Fruit fly (Drosophila melanogaster): ENCODE results near the gene CG3769.

The CG3769 gene

dm6 chr2L:9388013-9388605 is 47.1 kb upstream of the CG3769 start (continued):
- TF ChIP-seq bcd (GFP tag; optimal IDR thresholded peaks at IDR 0.05) (peak; percentile 82), org-1 (GFP tag; optimal IDR thresholded peaks at IDR 0.05) (peak; percentile 68), br (optimal IDR thresholded peaks at IDR 0.05) (no peak), CG6272 (GFP tag; IDR thresholded peaks at IDR 0.05) (peak; percentile 56), ab (GFP tag; optimal IDR thresholded peaks at IDR 0.05) (no peak), CG16863 (GFP tag; optimal IDR thresholded peaks at IDR 0.05) (peak; percentile 23), CG8478 (optimal IDR thresholded peaks at IDR 0.05) (no peak), gro (GFP tag; optimal IDR thresholded peaks at IDR 0.05) (peak; percentile 84), mam (GFP tag; optimal IDR thresholded peaks at IDR 0.05) (peak; percentile 88), CG18764 (GFP tag; optimal IDR thresholded peaks at IDR 0.05) (peak; percentile 14), C15 (GFP tag; IDR thresholded peaks at IDR 0.05) (peak; percentile 50; the same call in 1 of the 3 replicates), Antp (GFP tag; optimal IDR thresholded peaks at IDR 0.05) (peak; percentile 83), Rx (GFP tag; IDR thresholded peaks at IDR 0.05) (no peak), CG10321 (GFP tag; IDR thresholded peaks at IDR 0.05) (no peak), CG1647 (GFP tag; optimal IDR thresholded peaks at IDR 0.05) (peak; percentile 53), Mrtf (GFP tag; IDR thresholded peaks at IDR 0.05) (peak; percentile 59; the same call in 1 of the 3 replicates), CG2120 (GFP tag; optimal IDR thresholded peaks at IDR 0.05) (peak; percentile 94), sqz (GFP tag; optimal IDR thresholded peaks at IDR 0.05) (no peak), CG17802 (tag; optimal IDR thresholded peaks at IDR 0.05) (peak; percentile 13), grau (tag; optimal IDR thresholded peaks at IDR 0.05) (peak; percentile 72), lbe (GFP tag; optimal IDR thresholded peaks at IDR 0.05) (peak; percentile 63), B-H2 (GFP tag; optimal IDR thresholded peaks at IDR 0.05) (peak; percentile 8), fd64A (GFP tag; optimal IDR thresholded peaks at IDR 0.05) (no peak), CG15696 (tag; optimal IDR thresholded peaks at IDR 0.05) (peak; percentile 14), CG16813 (GFP tag; IDR thresholded peaks at IDR 0.05; ENCODE audit: partially characterized antibody) (no peak), da (GFP tag; optimal IDR thresholded peaks at IDR 0.05) (peak; percentile 45), CG14441 (GFP tag; IDR thresholded peaks at IDR 0.05) (peak; percentile 75), CG4707 (GFP tag; optimal IDR thresholded peaks at IDR 0.05) (no peak), Oli (tag; optimal IDR thresholded peaks at IDR 0.05) (peak; percentile 68), h (optimal IDR thresholded peaks at IDR 0.05) (no peak), NC2α (GFP tag; optimal IDR thresholded peaks at IDR 0.05) (no peak), CG7839 (tag; optimal IDR thresholded peaks at IDR 0.05) (peak; percentile 81), exex (tag; optimal IDR thresholded peaks at IDR 0.05) (no peak), sr (GFP tag; IDR thresholded peaks at IDR 0.05) (no peak), CG13624 (GFP tag; optimal IDR thresholded peaks at IDR 0.05) (peak; percentile 82), CG4820 (GFP tag; optimal IDR thresholded peaks at IDR 0.05) (peak; percentile 22), ara (GFP tag; IDR thresholded peaks at IDR 0.05) (0 out of 2 replicates have a peak, but pooled peaks have one; percentile 16), ftz-f1 (GFP tag; optimal IDR thresholded peaks at IDR 0.05) (peak; percentile 51), scrt (GFP tag; optimal IDR thresholded peaks at IDR 0.05) (peak; percentile 41), row (GFP tag; IDR thresholded peaks at IDR 0.05) (peak; percentile 76), Ada2b (GFP tag; IDR thresholded peaks at IDR 0.05) (peak; percentile 75), Meics (GFP tag; optimal IDR thresholded peaks at IDR 0.05) (peak; percentile 82), CG8388 (GFP tag; optimal IDR thresholded peaks at IDR 0.05) (no peak), H15 (GFP tag; IDR thresholded peaks at IDR 0.05) (peak; percentile 49; the same call in 1 of the 3 replicates), CG8944 (GFP tag; optimal IDR thresholded peaks at IDR 0.05) (peak; percentile 61), CG10959 (GFP tag; IDR thresholded peaks at IDR 0.05) (no peak), CG34376 (GFP tag; optimal IDR thresholded peaks at IDR 0.05) (no peak), Elba2 (GFP tag; optimal IDR thresholded peaks at IDR 0.05) (no peak), CG10209 (GFP tag; optimal IDR thresholded peaks at IDR 0.05) (peak; percentile 68), CG6689 (GFP tag; IDR thresholded peaks at IDR 0.05) (peak; percentile 34; the same call in 1 of the 2 replicates), grn (GFP tag; optimal IDR thresholded peaks at IDR 0.05) (no peak), tap (tag; optimal IDR thresholded peaks at IDR 0.05) (no peak)
